Fruit fly (Drosophila melanogaster): Measurements from ENCODE around the gene Ubx.

DNA sequence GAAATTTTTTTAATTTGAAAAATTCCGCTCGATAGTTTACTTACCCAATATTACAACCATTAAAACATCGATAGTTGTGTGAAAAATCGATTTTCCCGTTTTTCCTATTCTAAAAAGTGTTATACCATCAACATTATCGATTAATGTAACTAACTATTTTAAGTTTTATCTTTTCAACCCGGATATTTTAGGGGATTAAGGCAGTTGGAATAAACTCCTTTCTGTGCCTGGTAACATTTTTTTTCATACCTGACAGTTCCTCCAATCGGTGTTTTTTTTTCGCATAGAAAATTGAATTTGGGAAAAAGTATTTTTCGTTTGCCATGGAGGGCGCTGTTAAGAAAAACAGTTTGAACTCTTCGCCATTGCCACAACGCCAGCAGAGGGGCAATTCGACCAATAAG lies 94.2 kb downstream of the Ubx start, which contains the start of gene nonA-l:
- no peak for TF ChIP-seq Dll (optimal IDR thresholded peaks at IDR 0.05)
- TF ChIP-seq psq (optimal IDR thresholded peaks at IDR 0.05) = no peak
